Worm (Caenorhabditis elegans) whole organism, early embryonic: ENCODE data around the gene abu-5.

Experiments
- ama-1 ChIP-seq: fragments of 150-350 bp; optimal IDR thresholded peaks from 2 replicates; lab custom pipeline; 2014
- flt-1 ChIP-seq: fragments of 200-800 bp; sonication (Bioruptor generic); IDR thresholded peaks from 2 replicates; pipeline ENCODE4 v1.3.6; 2022; ENCODE audit warnings: missing genetic modification characterization, missing compliant biosample characterization
- scrt-1 ChIP-seq: fragments of 200-800 bp; sonication (Bioruptor generic); IDR thresholded peaks from 2 replicates; pipeline ENCODE4 v1.3.6; 2022; ENCODE audit warnings: missing genetic modification characterization, missing compliant biosample characterization
- tbx-11 ChIP-seq: fragments of 200-800 bp; sonication (Bioruptor generic); IDR thresholded peaks from 2 replicates; pipeline ENCODE4 v1.3.6; 2022; ENCODE audit warnings: missing genetic modification characterization, missing compliant biosample characterization

DNA sequence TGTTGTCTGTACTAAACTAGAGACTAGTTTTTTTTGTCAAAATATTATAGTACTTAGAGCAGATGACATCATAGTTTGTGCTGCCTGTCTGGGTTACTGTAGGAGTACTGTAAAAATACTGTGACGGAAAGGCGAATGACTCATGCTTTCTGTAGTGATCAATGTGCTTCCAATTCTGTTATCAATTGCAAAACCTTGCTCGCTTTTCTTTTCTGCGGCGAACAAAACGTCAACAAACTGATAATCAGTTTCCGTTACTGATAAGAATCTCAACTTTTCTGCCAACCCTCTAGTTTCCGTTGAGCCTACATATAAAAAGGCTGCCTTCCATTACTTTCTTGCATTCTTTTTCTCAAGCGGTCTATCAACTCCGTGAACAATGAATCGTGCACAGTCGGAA is 50.4 kb downstream of the abu-5 start, which contains the start of gene Y105C5A.13:
- TF ChIP-seq scrt-1 (no peak), ama-1 (lab: Kevin White, UChicago) (no peak), flt-1 (GFP tag; lab: Robert Waterston, UW) (no peak), tbx-11 (no peak)
